Fruit fly (Drosophila melanogaster): Measurements from ENCODE around the gene CG3402.

CG3402 gene

dm6 chr3L:621097-621967, 31.3 kb downstream of the CG3402 start:
- TF ChIP-seq Dll (optimal IDR thresholded peaks at IDR 0.05) (peak; percentile 48), usp (GFP tag; optimal IDR thresholded peaks at IDR 0.05) (no peak)

DNA sequence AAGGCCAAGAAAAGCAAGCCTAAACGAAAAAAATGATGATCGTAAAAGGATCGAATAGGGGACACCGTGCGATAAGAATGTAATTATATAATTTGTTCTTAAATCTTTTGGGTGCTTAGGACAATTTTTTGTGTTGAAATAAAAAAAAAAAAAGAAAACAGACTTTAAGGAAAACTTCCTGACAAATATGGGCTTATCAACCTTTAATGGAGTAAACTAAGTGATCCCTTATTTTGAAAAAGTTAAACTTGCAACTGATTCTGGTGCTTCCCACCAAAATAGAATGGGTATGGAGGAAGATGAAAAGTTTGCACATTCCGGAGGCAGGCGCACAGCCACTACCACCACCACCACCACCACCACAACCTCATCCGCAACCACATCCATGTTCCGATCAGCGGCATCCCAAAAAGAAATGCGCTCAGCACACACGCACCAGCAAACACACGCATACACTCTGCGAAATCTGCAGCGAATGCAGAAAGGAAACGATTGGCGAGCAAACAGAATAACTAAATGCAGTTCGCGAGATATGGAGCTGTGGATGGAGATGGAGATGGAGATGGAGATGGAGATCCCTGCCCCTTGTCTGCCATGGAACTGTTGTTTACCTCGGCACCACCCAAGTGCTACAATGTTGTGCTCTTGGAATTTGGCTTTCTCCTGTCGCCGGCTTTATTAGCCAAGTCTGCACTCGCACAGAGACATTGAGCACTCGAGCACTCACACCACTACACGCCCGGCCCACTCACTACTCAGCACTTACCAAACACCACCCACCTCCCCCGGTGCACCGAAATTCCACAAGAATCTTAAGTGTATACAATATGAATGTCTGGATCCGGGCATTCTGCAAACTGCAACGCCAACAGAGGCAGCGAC, 33.0 kb downstream of the CG3402 start:
- TF ChIP-seq EcR (GFP tag; optimal IDR thresholded peaks at IDR 0.05) = no peak
- peak; percentile 86 for TF ChIP-seq pan (optimal IDR thresholded peaks at IDR 0.05)
- no peak for TF ChIP-seq psq (optimal IDR thresholded peaks at IDR 0.05)
- no peak for TF ChIP-seq CG8478 (optimal IDR thresholded peaks at IDR 0.05)
- no peak for TF ChIP-seq usp (GFP tag; optimal IDR thresholded peaks at IDR 0.05)

DNA sequence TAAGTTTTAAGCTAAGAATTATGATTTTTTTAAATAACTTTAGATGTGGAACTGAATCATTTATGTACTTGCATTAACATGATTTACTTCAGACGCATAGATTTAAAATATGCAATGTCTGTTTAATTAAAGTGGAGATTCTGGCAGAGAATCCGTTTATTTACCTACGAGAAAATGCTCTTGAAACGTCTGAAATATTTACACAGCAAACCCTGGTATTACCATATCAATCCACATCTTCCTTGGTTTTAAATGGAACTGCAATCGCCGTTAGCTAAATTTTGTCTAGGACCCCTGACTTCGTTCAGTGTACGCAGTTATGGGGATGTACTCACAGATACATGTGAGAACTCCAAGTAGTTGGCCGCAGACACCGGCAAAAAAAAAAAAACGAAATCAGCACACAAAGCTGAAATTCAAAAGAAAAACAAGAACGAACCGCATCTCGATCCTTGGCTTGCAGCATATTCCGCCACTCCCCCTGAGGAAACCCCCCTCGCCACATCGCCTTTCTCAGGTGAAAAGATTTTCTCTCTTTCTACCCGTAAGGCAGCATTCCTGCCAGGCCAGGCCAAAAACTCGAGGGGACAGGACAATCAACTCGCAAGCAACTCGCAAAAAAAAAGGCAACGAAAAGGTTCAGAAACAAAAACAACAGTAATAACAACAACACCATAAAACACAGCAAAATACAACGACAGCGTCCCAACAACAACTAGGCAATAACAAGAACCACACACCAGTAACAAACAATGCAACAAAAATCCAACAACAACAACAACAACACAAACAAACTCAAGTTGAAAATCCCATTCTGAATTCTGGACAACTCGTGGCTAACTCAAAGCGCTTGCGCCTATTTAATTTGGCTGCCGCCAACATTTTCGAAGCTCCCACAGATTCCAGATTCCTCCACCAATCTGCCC, 34.1 kb downstream of the CG3402 start:
- TF ChIP-seq pan (optimal IDR thresholded peaks at IDR 0.05) = no peak
- TF ChIP-seq Dll (optimal IDR thresholded peaks at IDR 0.05) = peak; percentile 55
- TF ChIP-seq EcR (GFP tag; optimal IDR thresholded peaks at IDR 0.05) = peak in 1 of 2 experiments; percentile 85

- no peak for TF ChIP-seq CG8478 (optimal IDR thresholded peaks at IDR 0.05)
- TF ChIP-seq Dll (optimal IDR thresholded peaks at IDR 0.05) = no peak
- TF ChIP-seq psq (optimal IDR thresholded peaks at IDR 0.05) = no peak
- no peak for TF ChIP-seq pan (optimal IDR thresholded peaks at IDR 0.05)
- no peak for TF ChIP-seq usp (GFP tag; optimal IDR thresholded peaks at IDR 0.05)
- no peak for TF ChIP-seq EcR (GFP tag; optimal IDR thresholded peaks at IDR 0.05)
Measured at dm6 chr3L:617926-618325, 34.8 kb downstream of the CG3402 start.

- TF ChIP-seq EcR (GFP tag; optimal IDR thresholded peaks at IDR 0.05) (no peak), CG8478 (optimal IDR thresholded peaks at IDR 0.05) (peak; percentile 15), Dll (optimal IDR thresholded peaks at IDR 0.05) (peak; percentile 77), usp (GFP tag; optimal IDR thresholded peaks at IDR 0.05) (no peak), psq (optimal IDR thresholded peaks at IDR 0.05) (no peak)
Measured at dm6 chr3L:616482-617148, 36.1 kb downstream of the CG3402 start.

- no peak for TF ChIP-seq Dll (optimal IDR thresholded peaks at IDR 0.05)
- TF ChIP-seq pan (optimal IDR thresholded peaks at IDR 0.05) = no peak
- TF ChIP-seq CG8478 (optimal IDR thresholded peaks at IDR 0.05) = no peak
- TF ChIP-seq EcR (GFP tag; optimal IDR thresholded peaks at IDR 0.05) = no peak
- TF ChIP-seq usp (GFP tag; optimal IDR thresholded peaks at IDR 0.05) = no peak
- TF ChIP-seq psq (optimal IDR thresholded peaks at IDR 0.05) = no peak
Measured at dm6 chr3L:616099-616481, 36.6 kb downstream of the CG3402 start.

DNA sequence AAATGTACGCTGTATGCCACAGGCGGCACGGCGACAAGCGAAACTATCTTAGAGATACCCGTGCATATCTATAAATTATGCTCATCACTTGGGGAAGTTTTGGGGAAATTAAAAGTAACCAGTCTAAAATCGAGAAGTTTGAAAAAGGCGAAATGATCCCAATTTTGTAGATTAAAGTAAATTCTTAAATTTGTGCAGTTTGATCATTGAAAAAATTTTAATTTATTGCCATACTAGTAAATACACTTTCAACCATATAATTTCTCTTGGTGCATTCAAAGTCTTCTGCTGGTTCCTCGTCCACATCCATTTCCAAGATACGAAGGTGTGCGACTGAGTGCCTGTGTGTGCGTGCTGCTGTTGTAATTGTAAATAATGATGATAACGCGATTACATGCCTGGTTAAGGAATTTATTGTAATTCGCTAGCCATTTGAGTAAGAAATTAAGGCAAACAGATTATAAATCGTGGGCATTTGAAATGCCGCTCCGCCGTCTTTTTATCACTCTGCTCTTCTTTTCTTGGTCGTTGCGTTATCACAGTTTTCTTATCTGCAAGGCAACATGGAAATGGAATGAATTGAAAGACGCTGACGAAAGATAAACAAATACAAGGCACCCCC, 37.1 kb downstream of the CG3402 start:
- no peak for TF ChIP-seq EcR (GFP tag; optimal IDR thresholded peaks at IDR 0.05)
- TF ChIP-seq psq (optimal IDR thresholded peaks at IDR 0.05) = no peak
- no peak for TF ChIP-seq CG8478 (optimal IDR thresholded peaks at IDR 0.05)

dm6 chr3L:614751-615424, 37.8 kb downstream of the CG3402 start:
- TF ChIP-seq usp (GFP tag; optimal IDR thresholded peaks at IDR 0.05) (no peak), CG8478 (optimal IDR thresholded peaks at IDR 0.05) (no peak)

DNA sequence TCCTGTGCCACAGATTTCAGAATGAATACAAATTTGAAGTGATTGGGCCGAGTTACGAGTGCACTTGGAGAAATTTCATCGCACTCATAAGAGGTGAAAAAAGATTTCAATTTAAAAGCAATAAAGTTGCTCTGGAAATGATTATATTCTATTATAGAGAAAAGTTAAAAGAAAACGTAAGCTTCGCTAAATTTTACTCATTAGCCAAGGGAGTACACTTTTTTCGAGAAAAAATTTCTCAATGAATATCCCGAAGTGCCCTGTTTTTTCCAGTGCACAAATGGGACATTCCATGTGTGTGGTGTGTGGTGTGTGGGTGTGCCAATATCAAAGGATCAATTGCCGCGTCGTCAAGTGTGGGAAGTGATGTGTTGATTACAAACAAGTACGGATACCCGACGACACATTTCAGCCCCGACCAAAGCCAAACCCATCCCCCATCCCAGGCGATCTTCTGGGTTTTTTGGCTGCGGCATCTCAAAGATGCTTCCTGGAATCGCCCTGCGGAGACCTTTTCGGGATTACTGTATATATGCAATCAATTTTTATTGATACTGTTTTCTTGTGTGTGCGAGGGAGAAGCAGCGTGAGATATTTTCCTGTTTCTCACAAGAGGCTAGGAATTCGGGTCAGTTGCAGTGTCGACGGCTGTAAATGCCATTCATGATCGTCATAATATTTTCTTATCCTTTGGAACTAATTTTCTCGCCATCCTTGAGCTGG, 38.9 kb downstream of the CG3402 start:
- no peak for TF ChIP-seq EcR (GFP tag; optimal IDR thresholded peaks at IDR 0.05)
- TF ChIP-seq Dll (optimal IDR thresholded peaks at IDR 0.05) = no peak
- no peak for TF ChIP-seq psq (optimal IDR thresholded peaks at IDR 0.05)
- TF ChIP-seq CG8478 (optimal IDR thresholded peaks at IDR 0.05) = no peak
- no peak for TF ChIP-seq pan (optimal IDR thresholded peaks at IDR 0.05)
- no peak for TF ChIP-seq usp (GFP tag; optimal IDR thresholded peaks at IDR 0.05)
